Worm (Caenorhabditis elegans): ENCODE measurements around the gene H25P19.1.
A peak's percentile ranks its signal among the peaks of the same experiment; 100 is the strongest.

The H25P19.1 gene

ce11 chrV:695914-696313, 8.4 kb downstream of the H25P19.1 start, which contains the start of gene srj-52:
Gene srj-52 (minus strand): TSS chrV:696014.
- no peak for TF ChIP-seq snpc-4 (GFP tag; optimal IDR thresholded peaks at IDR 0.05)
- TF ChIP-seq snpc-4 (tag; optimal IDR thresholded peaks at IDR 0.05) = no peak
- TF ChIP-seq hsf-1 (GFP tag; IDR thresholded peaks at IDR 0.05) = no peak
- no peak for TF ChIP-seq efl-1 (GFP tag; optimal IDR thresholded peaks at IDR 0.05)
- TF ChIP-seq B0035.1 (tag; optimal IDR thresholded peaks at IDR 0.05) = no peak
- no peak for TF ChIP-seq ceh-79 (tag; optimal IDR thresholded peaks at IDR 0.05)
- TF ChIP-seq D2030.7 (GFP tag; IDR thresholded peaks at IDR 0.05) = no peak
- no peak for TF ChIP-seq nhr-179 (tag; optimal IDR thresholded peaks at IDR 0.05)
- TF ChIP-seq attf-5 (GFP tag; optimal IDR thresholded peaks at IDR 0.05) = no peak
- no peak for TF ChIP-seq F33H1.4 (GFP tag; IDR thresholded peaks at IDR 0.05)
- TF ChIP-seq ama-1 (optimal IDR thresholded peaks at IDR 0.05) = no peak
- TF ChIP-seq ama-1 (GFP tag; optimal IDR thresholded peaks at IDR 0.05) = no peak
- TF ChIP-seq hmg-1.2 (GFP tag; IDR thresholded peaks at IDR 0.05) = no peak
- TF ChIP-seq chd-7 (tag; optimal IDR thresholded peaks at IDR 0.05) = no peak
- no peak for TF ChIP-seq gei-17 (GFP tag; optimal IDR thresholded peaks at IDR 0.05)
- TF ChIP-seq bed-1 (GFP tag; IDR thresholded peaks at IDR 0.05) = no peak

ce11 chrV:699051-699450, 11.6 kb downstream of the H25P19.1 start:
- TF ChIP-seq let-607 (tag; optimal IDR thresholded peaks at IDR 0.05) (no peak), attf-3 (GFP tag; conservative IDR thresholded peaks at IDR 0.05) (no peak), F52B5.7 (tag; optimal IDR thresholded peaks at IDR 0.05) (no peak), ztf-26 (tag; optimal IDR thresholded peaks at IDR 0.05) (no peak), F37B4.10 (GFP tag; IDR thresholded peaks at IDR 0.05) (no peak), ceh-58 (GFP tag; IDR thresholded peaks at IDR 0.05) (no peak), repo-1 (tag; optimal IDR thresholded peaks at IDR 0.05) (no peak), mel-28 (tag; optimal IDR thresholded peaks at IDR 0.05; ENCODE audit: borderline replicate concordance) (no peak), rec-8 (tag; optimal IDR thresholded peaks at IDR 0.05) (no peak), egl-18 (GFP tag; IDR thresholded peaks at IDR 0.05) (no peak), zim-3 (tag; optimal IDR thresholded peaks at IDR 0.05) (no peak), attf-5 (GFP tag; optimal IDR thresholded peaks at IDR 0.05) (no peak), ZK185.1 (tag; optimal IDR thresholded peaks at IDR 0.05; ENCODE audit: poor library complexity, severe bottlenecking) (no peak), ztf-6 (GFP tag; IDR thresholded peaks at IDR 0.05) (no peak), egrh-3 (GFP tag; IDR thresholded peaks at IDR 0.05) (no peak), T26A5.8 (tag; optimal IDR thresholded peaks at IDR 0.05) (no peak)

- TF ChIP-seq ceh-27 (GFP tag; optimal IDR thresholded peaks at IDR 0.05) (no peak), ZK185.1 (tag; optimal IDR thresholded peaks at IDR 0.05; ENCODE audit: poor library complexity, severe bottlenecking) (no peak), cebp-1 (GFP tag; IDR thresholded peaks at IDR 0.05) (no peak), cebp-1 (tag; optimal IDR thresholded peaks at IDR 0.05) (no peak), nhr-80 (tag; optimal IDR thresholded peaks at IDR 0.05) (peak; percentile 39), madf-8 (GFP tag; conservative IDR thresholded peaks at IDR 0.05) (no peak), akir-1 (GFP tag; optimal IDR thresholded peaks at IDR 0.05) (no peak), rcor-1 (GFP tag; IDR thresholded peaks at IDR 0.05) (no peak)
Observed at ce11 chrV:699489-700129, 12.1 kb downstream of the H25P19.1 start, which contains the start of the genes ugt-29 and srx-5. Gene ugt-29 (minus strand): TSS chrV:699589. Gene srx-5 (plus strand): TSS chrV:700079.
